Worm (Caenorhabditis elegans) whole organism, late embryonic: Measurements from ENCODE around the gene msp-76.

Experiments
- C08G9.2 ChIP-seq: sonication (generic microtip); optimal IDR thresholded peaks from 2 replicates; lab custom pipeline; 2016; ENCODE audit warnings: mild to moderate bottlenecking, missing genetic modification characterization, moderate library complexity, missing compliant biosample characterization
- C38D4.7 ChIP-seq: fragments of 200-800 bp; sonication (Bioruptor generic); optimal IDR thresholded peaks from 2 replicates; lab custom pipeline; 2018; ENCODE audit warnings: mild to moderate bottlenecking, missing genetic modification characterization, moderate library complexity, missing compliant biosample characterization
- F13H6.1 ChIP-seq: sonication (generic microtip); optimal IDR thresholded peaks from 2 replicates; lab custom pipeline; 2016; ENCODE audit warnings: missing genetic modification characterization, missing compliant biosample characterization
- K09A11.1 ChIP-seq: sonication (generic microtip); optimal IDR thresholded peaks from 2 replicates; lab custom pipeline; 2017; ENCODE audit warnings: antibody characterized with exemption, mild to moderate bottlenecking, missing genetic modification characterization, missing compliant biosample characterization; ENCODE audit not compliant: insufficient read depth
- T23F11.4 ChIP-seq: fragments of 200-800 bp; sonication (Bioruptor generic); optimal IDR thresholded peaks from 2 replicates; lab custom pipeline; 2018; ENCODE audit warnings: mild to moderate bottlenecking, missing genetic modification characterization, missing compliant biosample characterization
- Y22D7AL.16 ChIP-seq: sonication (generic microtip); optimal IDR thresholded peaks from 2 replicates; lab custom pipeline; 2016; ENCODE audit warnings: missing genetic modification characterization, missing compliant biosample characterization
- ama-1 ChIP-seq: fragments of 150-350 bp; optimal IDR thresholded peaks from 2 replicates; lab custom pipeline; 2014
- ceh-14 ChIP-seq: sonication (generic microtip); optimal IDR thresholded peaks from 2 replicates; lab custom pipeline; 2016; ENCODE audit warnings: missing genotype, missing genetic modification characterization, missing compliant biosample characterization
- ceh-18 ChIP-seq: sonication (generic microtip); optimal IDR thresholded peaks from 2 replicates; lab custom pipeline; 2016; ENCODE audit warnings: missing genetic modification characterization, missing compliant biosample characterization
- ceh-19 ChIP-seq: fragments of 200-800 bp; sonication (Bioruptor generic); optimal IDR thresholded peaks from 2 replicates; lab custom pipeline; 2018; ENCODE audit warnings: mild to moderate bottlenecking, missing genetic modification characterization, missing compliant biosample characterization
- ceh-2 ChIP-seq: sonication (generic microtip); optimal IDR thresholded peaks from 2 replicates; lab custom pipeline; 2016; ENCODE audit warnings: missing genotype, missing genetic modification characterization, missing compliant biosample characterization
- ceh-22 ChIP-seq: sonication (generic microtip); optimal IDR thresholded peaks from 2 replicates; lab custom pipeline; 2017; ENCODE audit warnings: missing biosample characterization, missing genetic modification characterization
- ceh-24 ChIP-seq: sonication (generic microtip); optimal IDR thresholded peaks from 2 replicates; lab custom pipeline; 2016; ENCODE audit warnings: mild to moderate bottlenecking, missing genetic modification characterization, missing compliant biosample characterization
- ceh-30 ChIP-seq: fragments of 150-350 bp; optimal IDR thresholded peaks from 2 replicates; lab custom pipeline; 2014; ENCODE audit warnings: missing biosample characterization, missing genetic modification characterization
- ceh-31 ChIP-seq: sonication (generic microtip); optimal IDR thresholded peaks from 2 replicates; lab custom pipeline; 2016; ENCODE audit warnings: missing genetic modification characterization, missing compliant biosample characterization
- ceh-34 ChIP-seq: sonication (generic microtip); optimal IDR thresholded peaks from 2 replicates; lab custom pipeline; 2016; ENCODE audit warnings: mild to moderate bottlenecking, missing genetic modification characterization, missing compliant biosample characterization
- ceh-45 ChIP-seq: fragments of 200-800 bp; sonication (Bioruptor generic); IDR thresholded peaks from 2 replicates; pipeline ENCODE4 v1.3.6; 2022; ENCODE audit warnings: missing genetic modification reagents, missing genetic modification characterization, missing compliant biosample characterization
- ceh-48 ChIP-seq: sonication (generic microtip); optimal IDR thresholded peaks from 2 replicates; lab custom pipeline; 2016; ENCODE audit warnings: missing genetic modification characterization, inconsistent platforms, missing compliant biosample characterization
- ceh-6 ChIP-seq: fragments of 200-800 bp; sonication (Bioruptor generic); optimal IDR thresholded peaks from 2 replicates; lab custom pipeline; 2018; ENCODE audit warnings: mild to moderate bottlenecking, missing genetic modification characterization, missing compliant biosample characterization
- dmd-4 ChIP-seq: sonication (generic microtip); optimal IDR thresholded peaks from 2 replicates; lab custom pipeline; 2016; ENCODE audit warnings: borderline replicate concordance, missing genetic modification characterization, missing compliant biosample characterization
- dve-1 ChIP-seq: sonication (generic microtip); optimal IDR thresholded peaks from 2 replicates; lab custom pipeline; 2017; ENCODE audit warnings: antibody characterized with exemption, mild to moderate bottlenecking, missing genetic modification characterization, missing compliant biosample characterization
- elt-2 ChIP-seq: sonication (generic microtip); optimal IDR thresholded peaks from 2 replicates; lab custom pipeline; 2016; ENCODE audit warnings: missing genetic modification reagents, missing genetic modification characterization, missing compliant biosample characterization
- elt-4 ChIP-seq: sonication (generic microtip); optimal IDR thresholded peaks from 2 replicates; lab custom pipeline; 2016; ENCODE audit warnings: missing genetic modification characterization, missing compliant biosample characterization
- ets-4 ChIP-seq: sonication (generic microtip); optimal IDR thresholded peaks from 2 replicates; lab custom pipeline; 2016; ENCODE audit warnings: missing genetic modification characterization, missing compliant biosample characterization
- eyg-1 ChIP-seq: sonication (generic microtip); optimal IDR thresholded peaks from 2 replicates; lab custom pipeline; 2016; ENCODE audit warnings: missing genotype, missing genetic modification characterization, missing compliant biosample characterization
- gmeb-2 ChIP-seq: sonication (generic microtip); optimal IDR thresholded peaks from 2 replicates; lab custom pipeline; 2016; ENCODE audit warnings: missing genetic modification characterization, inconsistent platforms, missing compliant biosample characterization
- hlh-13 ChIP-seq: fragments of 200-800 bp; sonication (Bioruptor generic); optimal IDR thresholded peaks from 2 replicates; lab custom pipeline; 2018; ENCODE audit warnings: mild to moderate bottlenecking, missing genetic modification characterization, missing compliant biosample characterization
- hlh-30 ChIP-seq: sonication (generic microtip); optimal IDR thresholded peaks from 2 replicates; lab custom pipeline; 2017; ENCODE audit warnings: antibody characterized with exemption, missing genetic modification characterization, missing compliant biosample characterization; ENCODE audit not compliant: insufficient read depth
- lin-11 ChIP-seq: fragments of 200-800 bp; sonication (Bioruptor generic); optimal IDR thresholded peaks from 2 replicates; lab custom pipeline; 2018; ENCODE audit warnings: mild to moderate bottlenecking, missing genetic modification characterization, missing compliant biosample characterization
- nfya-1 ChIP-seq: sonication (generic microtip); optimal IDR thresholded peaks from 2 replicates; lab custom pipeline; 2017; ENCODE audit warnings: missing genetic modification characterization, mild to moderate bottlenecking, missing compliant biosample characterization, antibody characterized with exemption, moderate library complexity
- npax-4 ChIP-seq: sonication (generic microtip); optimal IDR thresholded peaks from 2 replicates; lab custom pipeline; 2016; ENCODE audit warnings: missing genetic modification characterization, missing compliant biosample characterization
- pat-9 ChIP-seq: fragments of 200-800 bp; sonication (Bioruptor generic); optimal IDR thresholded peaks from 2 replicates; lab custom pipeline; 2018; ENCODE audit warnings: mild to moderate bottlenecking, missing genetic modification characterization, moderate library complexity, missing compliant biosample characterization
- pros-1 ChIP-seq: fragments of 150-350 bp; optimal IDR thresholded peaks from 2 replicates; lab custom pipeline; 2014; ENCODE audit warnings: missing biosample characterization, missing genetic modification reagents, missing genetic modification characterization
- ref-2 ChIP-seq: sonication (generic microtip); optimal IDR thresholded peaks from 2 replicates; lab custom pipeline; 2016; ENCODE audit warnings: missing genetic modification characterization, missing compliant biosample characterization
- rnt-1 ChIP-seq: sonication (generic microtip); optimal IDR thresholded peaks from 2 replicates; lab custom pipeline; 2016; ENCODE audit warnings: missing genetic modification characterization, missing compliant biosample characterization
- sdc-2 ChIP-seq: sonication (generic microtip); optimal IDR thresholded peaks from 2 replicates; lab custom pipeline; 2016; ENCODE audit warnings: missing genotype, missing genetic modification characterization, missing compliant biosample characterization
- sox-4 ChIP-seq: sonication (generic microtip); optimal IDR thresholded peaks from 2 replicates; lab custom pipeline; 2017; ENCODE audit warnings: mild to moderate bottlenecking, missing genetic modification characterization, inconsistent platforms, missing compliant biosample characterization
- syd-9 ChIP-seq: sonication (generic microtip); optimal IDR thresholded peaks from 2 replicates; lab custom pipeline; 2016; ENCODE audit warnings: mild to moderate bottlenecking, missing genetic modification characterization, moderate library complexity, missing compliant biosample characterization
- tbx-2 ChIP-seq: sonication (generic microtip); optimal IDR thresholded peaks from 2 replicates; lab custom pipeline; 2016; ENCODE audit warnings: missing genetic modification characterization, missing compliant biosample characterization
- tbx-7 ChIP-seq: sonication (generic microtip); optimal IDR thresholded peaks from 2 replicates; lab custom pipeline; 2016; ENCODE audit warnings: missing genotype, missing genetic modification characterization, missing compliant biosample characterization
- unc-3 ChIP-seq, 2 experiments: fragments of 200-800 bp in 1 of 2; sonication (Bioruptor generic) in 1 of 2; sonication (generic microtip) in 1 of 2; conservative IDR thresholded peaks in 1 of 2; optimal IDR thresholded peaks in 1 of 2; 2 replicates each; pipeline versions ENCODE4 v1.3.6 to Lab custom; 2016 to 2022; ENCODE audit warnings: missing compliant biosample characterization in 2 of 2, missing genetic modification characterization in 2 of 2, missing genetic modification reagents in 1 of 2
- unc-42 ChIP-seq: sonication (generic microtip); optimal IDR thresholded peaks from 2 replicates; lab custom pipeline; 2016; ENCODE audit warnings: missing genotype, missing genetic modification characterization, missing compliant biosample characterization
- zip-5 ChIP-seq: sonication (generic microtip); optimal IDR thresholded peaks from 2 replicates; lab custom pipeline; 2016; ENCODE audit warnings: missing genetic modification characterization, missing compliant biosample characterization

Gene msp-76

DNA sequence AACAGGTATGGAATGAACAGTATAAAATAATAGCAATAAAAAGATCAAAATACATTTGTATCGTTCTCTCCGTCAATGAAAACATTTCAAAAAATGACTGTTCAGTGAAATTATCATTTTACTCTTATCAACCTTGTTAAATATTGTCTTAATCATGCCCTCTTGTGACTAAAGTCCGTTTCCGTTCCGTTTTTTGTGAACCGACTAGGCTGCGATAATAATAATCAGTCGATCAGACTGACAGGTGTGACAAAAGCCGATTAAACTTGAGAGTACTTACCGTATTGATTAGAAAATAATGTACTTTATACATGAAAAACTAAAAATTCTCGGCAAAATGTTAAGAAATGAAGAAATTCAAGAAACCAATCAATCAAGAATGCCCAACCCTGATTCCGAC is 6.3 kb upstream of the msp-76 start, which contains the start of gene ins-7:
Gene ins-7, minus strand, starts transcription at position 332 of the 400 bp plus-strand sequence.
- TF ChIP-seq rnt-1 (tag; lab: Kevin White, UChicago), result no peak
- no peak for TF ChIP-seq F13H6.1 (tag; lab: Kevin White, UChicago)
- TF ChIP-seq ceh-34 (tag; lab: Kevin White, UChicago), result no peak
- no peak for TF ChIP-seq unc-42

ce11 chrIV:9683433-9683832 is 5.4 kb upstream of the msp-76 start, which contains the start of the genes htas-1 and ZK1251.3:
Gene htas-1 (minus strand): TSS chrIV:9683533.
Gene ZK1251.3 (plus strand): TSS chrIV:9683658.
- no peak for TF ChIP-seq sox-4
- TF ChIP-seq gmeb-2 (tag; lab: Kevin White, UChicago), result no peak
- no peak for TF ChIP-seq tbx-7 (tag; lab: Kevin White, UChicago)
- TF ChIP-seq T23F11.4 (GFP tag; lab: Kevin White, UChicago), result no peak
- TF ChIP-seq elt-4 (tag; lab: Kevin White, UChicago), result no peak
- no peak for TF ChIP-seq tbx-2
- TF ChIP-seq C08G9.2 (tag; lab: Kevin White, UChicago), result no peak
- TF ChIP-seq ceh-2 (tag; lab: Kevin White, UChicago), result no peak
- TF ChIP-seq dmd-4 (tag; lab: Kevin White, UChicago), result no peak
- no peak for TF ChIP-seq pros-1 (tag; lab: Kevin White, UChicago)

DNA sequence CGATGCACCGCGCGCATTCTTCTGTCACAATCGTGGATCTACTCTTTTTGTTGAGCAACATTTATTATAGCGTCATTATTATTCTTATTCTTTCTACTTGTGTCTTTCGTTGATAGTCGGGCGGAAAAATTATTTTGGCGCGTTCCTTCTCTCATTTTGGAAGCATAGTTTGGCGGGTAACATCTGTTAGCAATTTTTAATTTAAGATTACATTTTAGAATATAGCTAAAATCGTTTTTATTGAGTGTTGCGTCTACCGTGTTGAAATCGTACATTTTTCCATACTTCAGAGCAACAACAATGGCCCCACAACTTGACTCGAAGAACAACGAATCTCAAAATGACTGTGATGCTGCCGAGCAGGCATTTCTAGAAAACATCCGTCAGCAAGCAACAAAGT is 1.8 kb downstream of the msp-76 start, which contains the start of gene sdz-36:
Gene sdz-36, plus strand, starts transcription at position 301 of the 400 bp plus-strand sequence.
- TF ChIP-seq ceh-6 (GFP tag; lab: Kevin White, UChicago) (no peak), hlh-30 (tag; lab: Kevin White, UChicago) (no peak), npax-4 (tag; lab: Kevin White, UChicago) (no peak), ceh-22 (tag; lab: Kevin White, UChicago) (no peak), sox-4 (no peak), unc-3 (GFP tag; conservative IDR thresholded peaks at IDR 0.05; lab: Robert Waterston, UW) (no peak), unc-3 (tag; optimal IDR thresholded peaks at IDR 0.05; lab: Kevin White, UChicago) (no peak), pat-9 (tag; lab: Kevin White, UChicago) (no peak), ceh-45 (GFP tag; lab: Robert Waterston, UW) (no peak), eyg-1 (tag; lab: Kevin White, UChicago) (no peak), C08G9.2 (tag; lab: Kevin White, UChicago) (no peak), ceh-24 (tag; lab: Kevin White, UChicago) (no peak), Y22D7AL.16 (no peak), ceh-14 (no peak), sdc-2 (tag; lab: Kevin White, UChicago) (no peak), ceh-48 (tag; lab: Kevin White, UChicago) (no peak)
- TF ChIP-seq, all 69 proteins: peak for 0

DNA sequence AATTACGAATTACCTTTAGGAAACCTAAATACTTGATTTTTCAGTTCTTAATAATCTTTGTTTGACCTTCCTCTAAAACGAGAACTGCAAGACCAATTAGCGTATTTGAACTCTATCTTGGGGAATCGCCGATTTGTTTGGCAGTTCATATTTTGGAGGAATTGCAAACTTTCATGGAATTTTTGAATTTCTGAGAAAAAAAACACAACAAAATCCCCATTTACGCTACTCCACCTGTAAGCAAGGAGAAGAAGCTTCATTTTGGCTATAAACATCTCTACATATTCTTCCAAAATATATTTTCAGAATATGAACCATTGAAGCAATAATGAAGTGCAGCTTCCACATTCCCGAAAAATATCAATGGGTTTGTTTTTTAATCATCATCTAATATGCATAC is 4.1 kb downstream of the msp-76 start, which contains the start of gene twk-9:
Gene twk-9, plus strand, starts transcription at position 301 of the 400 bp plus-strand sequence.
- TF ChIP-seq dve-1 (tag; lab: Kevin White, UChicago) (no peak), ceh-2 (tag; lab: Kevin White, UChicago) (no peak), ceh-18 (no peak), lin-11 (no peak), pat-9 (tag; lab: Kevin White, UChicago) (no peak), ceh-24 (tag; lab: Kevin White, UChicago) (no peak), unc-3 (GFP tag; conservative IDR thresholded peaks at IDR 0.05; lab: Robert Waterston, UW) (no peak), unc-3 (tag; optimal IDR thresholded peaks at IDR 0.05; lab: Kevin White, UChicago) (no peak), unc-42 (no peak), ets-4 (tag; lab: Kevin White, UChicago) (no peak), ceh-22 (tag; lab: Kevin White, UChicago) (no peak), elt-4 (tag; lab: Kevin White, UChicago) (no peak), ceh-19 (GFP tag; lab: Kevin White, UChicago) (no peak)

- no peak for TF ChIP-seq C38D4.7
- TF ChIP-seq ref-2 (tag; lab: Kevin White, UChicago), result no peak
- TF ChIP-seq nfya-1, result no peak
- no peak for TF ChIP-seq ceh-31 (tag; lab: Kevin White, UChicago)
- no peak for TF ChIP-seq Y22D7AL.16
- TF ChIP-seq ama-1, result no peak
- no peak for TF ChIP-seq dve-1 (tag; lab: Kevin White, UChicago)
- TF ChIP-seq zip-5 (tag; lab: Kevin White, UChicago), result no peak
- no peak for TF ChIP-seq ceh-30
- no peak for TF ChIP-seq hlh-13 (GFP tag; lab: Kevin White, UChicago)
- TF ChIP-seq K09A11.1, result no peak
- no peak for TF ChIP-seq sdc-2 (tag; lab: Kevin White, UChicago)
- TF ChIP-seq ets-4 (tag; lab: Kevin White, UChicago), result no peak
- no peak for TF ChIP-seq elt-2 (tag; lab: Kevin White, UChicago)
- TF ChIP-seq syd-9, result no peak
Measured at ce11 chrIV:9696513-9696912, 7.7 kb downstream of the msp-76 start.
